Worm (Caenorhabditis elegans) whole organism, L4 larva: ENCODE measurements around the gene F58G1.2.

Experiments
- ZK337.2 ChIP-seq: fragments of 200-800 bp; sonication (Bioruptor generic); IDR thresholded peaks from 2 replicates; pipeline ENCODE4 v1.3.6; 2022; ENCODE audit warnings: missing genetic modification reagents, missing genetic modification characterization, missing compliant biosample characterization
- ama-1 ChIP-seq: fragments of 150-350 bp; optimal IDR thresholded peaks from 2 replicates; lab custom pipeline; 2014; ENCODE audit warnings: inconsistent platforms, mixed read lengths
- daf-16 ChIP-seq, 3 experiments: sonication (generic microtip); optimal IDR thresholded peaks; 2 replicates each; lab custom pipeline; 2016 to 2017; ENCODE audit warnings: missing genetic modification characterization in 3 of 3, missing genetic modification reagents in 3 of 3, mild to moderate bottlenecking in 2 of 3, missing compliant biosample characterization in 2 of 3, missing biosample characterization in 1 of 3, moderate library complexity in 1 of 3
- duxl-1 ChIP-seq: sonication (generic microtip); optimal IDR thresholded peaks from 2 replicates; lab custom pipeline; 2016; ENCODE audit warnings: mild to moderate bottlenecking, missing genetic modification characterization, moderate library complexity, missing compliant biosample characterization; ENCODE audit not compliant: poor library complexity
- mdl-1 ChIP-seq, 2 experiments: fragments of 150-350 bp in 1 of 2; sonication (generic microtip) in 1 of 2; optimal IDR thresholded peaks; 2 replicates each; lab custom pipeline; 2014 to 2017; ENCODE audit warnings: missing biosample characterization in 2 of 2, missing genetic modification characterization in 2 of 2
- nhr-11 ChIP-seq: fragments of 150-350 bp; optimal IDR thresholded peaks from 2 replicates; lab custom pipeline; 2014; ENCODE audit warnings: missing biosample characterization, missing genetic modification characterization
- spr-1 ChIP-seq: sonication (generic microtip); optimal IDR thresholded peaks from 2 replicates; lab custom pipeline; 2016; ENCODE audit warnings: mild to moderate bottlenecking, missing genetic modification characterization, missing compliant biosample characterization
- ztf-11 ChIP-seq: fragments of 150-350 bp; optimal IDR thresholded peaks from 2 replicates; lab custom pipeline; 2014; ENCODE audit warnings: missing biosample characterization, missing genetic modification characterization

- TF ChIP-seq ama-1 (no peak), spr-1 (tag; lab: Kevin White, UChicago) (no peak), ZK337.2 (GFP tag; lab: Robert Waterston, UW) (no peak), nhr-11 (tag; lab: Kevin White, UChicago) (no peak), mdl-1 (tag; optimal IDR thresholded peaks at IDR 0.05; lab: Kevin White, UChicago) (no peak), duxl-1 (tag; lab: Kevin White, UChicago) (no peak), daf-16 (GFP tag; optimal IDR thresholded peaks at IDR 0.05; lab: Kevin White, UChicago) (no peak), daf-16 (tag; optimal IDR thresholded peaks at IDR 0.05; lab: Kevin White, UChicago) (peak; percentile 88), ztf-11 (tag; lab: Kevin White, UChicago) (no peak)
Observed at ce11 chrII:12892407-12892806, 26.4 kb downstream of the F58G1.2 start.
